Fruit fly (Drosophila melanogaster) whole organism, embryonic: ENCODE results near the gene CG13920.
A peak's percentile ranks its signal among the peaks of the same experiment; 100 is the strongest.

Source experiments
- Atf3 ChIP-seq: fragments of 200-800 bp; sonication (Bioruptor generic); optimal IDR thresholded peaks from 3 replicates; lab custom pipeline; 2016; ENCODE audit warnings: missing biosample characterization, missing genetic modification characterization
- Awh ChIP-seq: fragments of 200-800 bp; sonication (Bioruptor generic); IDR thresholded peaks from 2 replicates; pipeline ENCODE4, ENCODE4 v1.3.6; 2022; ENCODE audit warnings: missing biosample characterization, missing genetic modification characterization
- BEAF-32 ChIP-seq: fragments of 200-800 bp; sonication (Bioruptor generic); optimal IDR thresholded peaks from 3 replicates; lab custom pipeline; 2017; ENCODE audit warnings: missing biosample characterization, missing genetic modification characterization, mild to moderate bottlenecking, moderate library complexity, missing genetic modification reagents
- Bdp1 ChIP-seq: fragments of 200-800 bp; sonication (Bioruptor generic); optimal IDR thresholded peaks from 3 replicates; lab custom pipeline; 2016; ENCODE audit warnings: missing biosample characterization, missing genetic modification characterization
- CG10209 ChIP-seq: fragments of 200-800 bp; sonication (Bioruptor generic); optimal IDR thresholded peaks from 3 replicates; lab custom pipeline; 2017; ENCODE audit warnings: missing biosample characterization, mild to moderate bottlenecking, missing genetic modification characterization, missing genetic modification reagents
- CG10274 ChIP-seq: fragments of 200-800 bp; sonication (Bioruptor generic); optimal IDR thresholded peaks from 3 replicates; lab custom pipeline; 2017; ENCODE audit warnings: missing biosample characterization, mild to moderate bottlenecking, missing genetic modification characterization
- CG10654 ChIP-seq: fragments of 200-800 bp; sonication (Bioruptor generic); optimal IDR thresholded peaks from 2 replicates; lab custom pipeline; 2016; ENCODE audit warnings: missing biosample characterization, missing genetic modification characterization
- CG12104 ChIP-seq: fragments of 200-800 bp; sonication (Bioruptor generic); optimal IDR thresholded peaks from 3 replicates; lab custom pipeline; 2016; ENCODE audit warnings: missing biosample characterization, missing genetic modification characterization
- CG12155 ChIP-seq: fragments of 200-800 bp; sonication (Bioruptor generic); optimal IDR thresholded peaks from 3 replicates; lab custom pipeline; 2016; ENCODE audit warnings: missing biosample characterization, missing genetic modification characterization
- CG18476 ChIP-seq: fragments of 200-800 bp; sonication (Bioruptor generic); optimal IDR thresholded peaks from 2 replicates; lab custom pipeline; 2016; ENCODE audit warnings: missing biosample characterization, mild to moderate bottlenecking, missing genetic modification characterization
- CG18764 ChIP-seq: fragments of 200-800 bp; sonication (Bioruptor generic); optimal IDR thresholded peaks from 3 replicates; lab custom pipeline; 2016; ENCODE audit warnings: missing biosample characterization, missing genetic modification characterization
- CG2116 ChIP-seq: fragments of 200-800 bp; sonication (Bioruptor generic); optimal IDR thresholded peaks from 3 replicates; lab custom pipeline; 2018; ENCODE audit warnings: missing biosample characterization, mild to moderate bottlenecking, missing genetic modification characterization
- CG2875 ChIP-seq: fragments of 200-800 bp; sonication (Bioruptor generic); optimal IDR thresholded peaks from 2 replicates; lab custom pipeline; 2017; ENCODE audit warnings: missing biosample characterization, mild to moderate bottlenecking, missing genetic modification characterization, missing genetic modification reagents
- CG32772 ChIP-seq: fragments of 200-800 bp; sonication (Bioruptor generic); IDR thresholded peaks from 2 replicates; pipeline ENCODE4 v1.3.6; 2022; ENCODE audit warnings: missing biosample characterization, missing genetic modification characterization
- CG4282 ChIP-seq: fragments of 200-800 bp; sonication (Bioruptor generic); optimal IDR thresholded peaks from 2 replicates; lab custom pipeline; 2016; ENCODE audit warnings: missing biosample characterization, missing genetic modification characterization
- CG4820 ChIP-seq: fragments of 200-800 bp; sonication (Bioruptor generic); optimal IDR thresholded peaks from 3 replicates; lab custom pipeline; 2016; ENCODE audit warnings: missing biosample characterization, missing genetic modification characterization
- CG5180 ChIP-seq: fragments of 200-800 bp; sonication (Bioruptor generic); optimal IDR thresholded peaks from 3 replicates; lab custom pipeline; 2017; ENCODE audit warnings: missing biosample characterization, missing genetic modification characterization, mild to moderate bottlenecking, moderate library complexity, missing genetic modification reagents
- CG8478 ChIP-seq: fragments of >200 bp; optimal IDR thresholded peaks from 2 replicates; lab custom pipeline; 2018
- Dad ChIP-seq: fragments of 200-800 bp; sonication (Bioruptor generic); optimal IDR thresholded peaks from 3 replicates; lab custom pipeline; 2016; ENCODE audit warnings: missing biosample characterization, missing genetic modification characterization
- Doc3 ChIP-seq: fragments of 200-800 bp; sonication (Bioruptor generic); IDR thresholded peaks from 3 replicates; pipeline ENCODE4 v1.3.6; 2022; ENCODE audit warnings: missing biosample characterization, missing genetic modification characterization; ENCODE audit not compliant: partially characterized antibody
- Fer1 ChIP-seq: fragments of 200-800 bp; sonication (Bioruptor generic); optimal IDR thresholded peaks from 2 replicates; lab custom pipeline; 2017; ENCODE audit warnings: missing biosample characterization, mild to moderate bottlenecking, missing genetic modification characterization
- HHEX ChIP-seq: fragments of 200-800 bp; sonication (Bioruptor generic); optimal IDR thresholded peaks from 3 replicates; lab custom pipeline; 2017; ENCODE audit warnings: missing biosample characterization, mild to moderate bottlenecking, missing genetic modification characterization, missing genetic modification reagents
- Hand ChIP-seq: fragments of 200-800 bp; sonication (Bioruptor generic); optimal IDR thresholded peaks from 2 replicates; lab custom pipeline; 2017; ENCODE audit warnings: mild to moderate bottlenecking, missing biosample characterization, missing genetic modification reagents, missing genetic modification characterization
- Hey ChIP-seq: fragments of 200-800 bp; sonication (Bioruptor generic); optimal IDR thresholded peaks from 3 replicates; lab custom pipeline; 2018; ENCODE audit warnings: missing biosample characterization, mild to moderate bottlenecking, missing genetic modification characterization
- HmgZ ChIP-seq: fragments of 200-800 bp; sonication (Bioruptor generic); optimal IDR thresholded peaks from 2 replicates; lab custom pipeline; 2018; ENCODE audit warnings: missing biosample characterization, mild to moderate bottlenecking, missing genetic modification characterization
- Kr ChIP-seq: fragments of 200-800 bp; sonication (Bioruptor generic); optimal IDR thresholded peaks from 2 replicates; lab custom pipeline; 2017; ENCODE audit warnings: missing biosample characterization, mild to moderate bottlenecking, missing genetic modification characterization
- Myb ChIP-seq: fragments of 200-800 bp; sonication (Bioruptor generic); optimal IDR thresholded peaks from 2 replicates; lab custom pipeline; 2016; ENCODE audit warnings: missing biosample characterization, missing genetic modification characterization
- Nf-YC ChIP-seq: fragments of 200-800 bp; optimal IDR thresholded peaks from 3 replicates; lab custom pipeline; 2019; ENCODE audit warnings: missing biosample characterization, mild to moderate bottlenecking, missing genetic modification characterization, moderate library complexity
- Tbp ChIP-seq: fragments of >200 bp; optimal IDR thresholded peaks from 2 replicates; lab custom pipeline; 2018; ENCODE audit warnings: missing biosample characterization, missing genetic modification characterization
- ab ChIP-seq: fragments of 200-800 bp; sonication (Bioruptor generic); optimal IDR thresholded peaks from 2 replicates; lab custom pipeline; 2016; ENCODE audit warnings: missing biosample characterization, missing genetic modification characterization
- ato ChIP-seq: fragments of 200-800 bp; sonication (Bioruptor generic); IDR thresholded peaks from 2 replicates; pipeline ENCODE4 v1.3.6; 2022; ENCODE audit warnings: missing biosample characterization, missing genetic modification characterization; ENCODE audit not compliant: partially characterized antibody
- chinmo ChIP-seq: fragments of 200-800 bp; sonication (Bioruptor generic); IDR thresholded peaks from 4 replicates; pipeline ENCODE4 v1.3.6; 2022; ENCODE audit warnings: missing biosample characterization, missing genetic modification characterization; ENCODE audit not compliant: partially characterized antibody
- chm ChIP-seq: fragments of 200-800 bp; sonication (Bioruptor generic); IDR thresholded peaks from 2 replicates; pipeline ENCODE4 v1.3.6; 2022; ENCODE audit warnings: missing biosample characterization, missing genetic modification characterization
- dimm ChIP-seq: fragments of 200-800 bp; sonication (Bioruptor generic); IDR thresholded peaks from 2 replicates; pipeline ENCODE4 v1.3.6; 2022; ENCODE audit warnings: missing biosample characterization, missing genetic modification characterization
- dmrt11E ChIP-seq: fragments of 200-800 bp; sonication (Bioruptor generic); optimal IDR thresholded peaks from 3 replicates; lab custom pipeline; 2018; ENCODE audit warnings: missing biosample characterization, mild to moderate bottlenecking, missing genetic modification characterization, moderate library complexity
- emc ChIP-seq: fragments of 200-800 bp; sonication (Bioruptor generic); optimal IDR thresholded peaks from 2 replicates; lab custom pipeline; 2016; ENCODE audit warnings: missing biosample characterization, missing genetic modification characterization
- fd64A ChIP-seq: fragments of 200-800 bp; sonication (Bioruptor generic); optimal IDR thresholded peaks from 3 replicates; lab custom pipeline; 2018; ENCODE audit warnings: missing biosample characterization, mild to moderate bottlenecking, missing genetic modification characterization
- inv ChIP-seq: fragments of 200-800 bp; sonication (Bioruptor generic); IDR thresholded peaks from 2 replicates; pipeline ENCODE4 v1.3.6; 2022; ENCODE audit warnings: missing biosample characterization, missing genetic modification characterization; ENCODE audit not compliant: partially characterized antibody
- kni ChIP-seq: fragments of 200-800 bp; sonication (Bioruptor generic); optimal IDR thresholded peaks from 3 replicates; lab custom pipeline; 2017; ENCODE audit warnings: mild to moderate bottlenecking, missing biosample characterization, missing genetic modification reagents, missing genetic modification characterization
- lov ChIP-seq, 2 experiments: fragments of 200-800 bp in 1 of 2; fragments of >200 bp in 1 of 2; sonication (Bioruptor generic) in 1 of 2; IDR thresholded peaks in 1 of 2; optimal IDR thresholded peaks in 1 of 2; 2 replicates in 1 of 2; 3 replicates in 1 of 2; pipeline versions ENCODE4 v1.3.6 to Lab custom; 2017 to 2022; ENCODE audit warnings: missing biosample characterization in 1 of 2, missing genetic modification characterization in 1 of 2
- pfk ChIP-seq: fragments of 200-800 bp; sonication (Bioruptor generic); optimal IDR thresholded peaks from 2 replicates; lab custom pipeline; 2018; ENCODE audit warnings: missing biosample characterization, mild to moderate bottlenecking, missing genetic modification characterization, moderate library complexity
- pnt ChIP-seq: fragments of 200-800 bp; sonication (Bioruptor generic); optimal IDR thresholded peaks from 3 replicates; lab custom pipeline; 2016; ENCODE audit warnings: missing biosample characterization, missing genetic modification characterization
- sc ChIP-seq, 3 experiments: fragments of >200 bp in 2 of 3; fragments of 200-800 bp in 1 of 3; sonication (Bioruptor generic) in 1 of 3; optimal IDR thresholded peaks; 2 replicates in 2 of 3; 3 replicates in 1 of 3; lab custom pipeline; 2017; ENCODE audit warnings: mild to moderate bottlenecking in 1 of 3, missing biosample characterization in 1 of 3, missing genetic modification characterization in 1 of 3, missing genetic modification reagents in 1 of 3
- sens ChIP-seq: fragments of 200-800 bp; sonication (Bioruptor generic); peaks from one replicate; lab custom pipeline; 2016; ENCODE audit warnings: missing biosample characterization, missing genetic modification characterization
- sens-2 ChIP-seq: fragments of 200-800 bp; sonication (Bioruptor generic); IDR thresholded peaks from 2 replicates; pipeline ENCODE4 v1.3.6; 2022; ENCODE audit warnings: missing biosample characterization, missing genetic modification characterization
- slp2 ChIP-seq: fragments of 200-800 bp; sonication (Bioruptor generic); optimal IDR thresholded peaks from 2 replicates; lab custom pipeline; 2016; ENCODE audit warnings: missing biosample characterization, missing genetic modification characterization
- sr ChIP-seq: fragments of 200-800 bp; sonication (Bioruptor generic); IDR thresholded peaks from 3 replicates; pipeline ENCODE4 v1.3.6; 2022; ENCODE audit warnings: missing biosample characterization, missing genetic modification characterization
- tap ChIP-seq: fragments of 200-800 bp; optimal IDR thresholded peaks from 3 replicates; lab custom pipeline; 2019; ENCODE audit warnings: missing biosample characterization, mild to moderate bottlenecking, missing genetic modification characterization, moderate library complexity
- trem ChIP-seq: fragments of 200-800 bp; optimal IDR thresholded peaks from 3 replicates; lab custom pipeline; 2019; ENCODE audit warnings: missing biosample characterization, mild to moderate bottlenecking, missing genetic modification characterization, moderate library complexity
- twi ChIP-seq: fragments of 200-800 bp; optimal IDR thresholded peaks from 2 replicates; lab custom pipeline; 2019; ENCODE audit warnings: missing biosample characterization, mild to moderate bottlenecking, missing genetic modification characterization, moderate library complexity

The CG13920 gene

dm6 chr3L:1668504-1668903 lies 19.8 kb downstream of the CG13920 start, which contains the start of gene RpL23A (continued):
- TF ChIP-seq Kr (GFP tag; lab: Kevin White, UChicago) (peak; percentile 55), sr (GFP tag; lab: Robert Waterston, UW) (peak; percentile 92), BEAF-32 (GFP tag; lab: Kevin White, UChicago) (peak; percentile 67), CG18764 (GFP tag; lab: Kevin White, UChicago) (peak; percentile 93), chinmo (no peak), CG12104 (GFP tag; lab: Kevin White, UChicago) (peak; percentile 95), slp2 (GFP tag; lab: Kevin White, UChicago) (peak; percentile 95), ato (GFP tag; lab: Robert Waterston, UW) (peak; percentile 67), CG2875 (peak; percentile 91), chm (GFP tag; lab: Robert Waterston, UW) (peak; percentile 97), CG12155 (GFP tag; lab: Kevin White, UChicago) (peak; percentile 91), Myb (peak; percentile 100), CG10654 (peak; percentile 96), HHEX (peak; percentile 97), CG10274 (GFP tag; lab: Kevin White, UChicago) (peak; percentile 89), trem (tag; lab: Kevin White, UChicago) (peak; percentile 91), emc (GFP tag; lab: Kevin White, UChicago) (peak; percentile 97), Fer1 (peak; percentile 98), ab (GFP tag; lab: Kevin White, UChicago) (peak; percentile 81), Atf3 (GFP tag; lab: Kevin White, UChicago) (peak; percentile 95), CG5180 (GFP tag; lab: Kevin White, UChicago) (peak; percentile 76), CG10209 (GFP tag; lab: Kevin White, UChicago) (peak; percentile 97), sens-2 (GFP tag; lab: Robert Waterston, UW) (peak; percentile 90), lov (optimal IDR thresholded peaks at IDR 0.05; lab: Kevin White, UChicago) (no peak), lov (GFP tag; IDR thresholded peaks at IDR 0.05; lab: Robert Waterston, UW) (peak; percentile 97), Dad (GFP tag; lab: Kevin White, UChicago) (peak; percentile 98), Tbp (no peak), dmrt11E (tag; lab: Kevin White, UChicago) (peak; percentile 86), Bdp1 (peak; percentile 91), sc (optimal IDR thresholded peaks at IDR 0.05; lab: Kevin White, UChicago) (no peak), sc (GFP tag; optimal IDR thresholded peaks at IDR 0.05; lab: Kevin White, UChicago) (peak; percentile 87), pnt (GFP tag; lab: Kevin White, UChicago) (peak; percentile 90), Doc3 (GFP tag; lab: Robert Waterston, UW) (no peak), tap (peak; percentile 75), CG4282 (GFP tag; lab: Kevin White, UChicago) (peak; percentile 95), CG32772 (GFP tag; lab: Robert Waterston, UW) (peak; percentile 91), Hand (GFP tag; lab: Kevin White, UChicago) (peak; percentile 78), inv (peak; percentile 23; the same call in 1 of the 2 replicates), kni (GFP tag; lab: Kevin White, UChicago) (peak; percentile 96), CG8478 (lab: Kevin White, UChicago) (peak; percentile 54), dimm (GFP tag; lab: Robert Waterston, UW) (peak; percentile 82), sens (peak; percentile 98), HmgZ (tag; lab: Kevin White, UChicago) (peak; percentile 98), pfk (peak; percentile 82), fd64A (GFP tag; lab: Kevin White, UChicago) (peak; percentile 91), twi (peak; percentile 80), Awh (GFP tag; lab: Robert Waterston, UW) (peak; percentile 91), Hey (peak; percentile 89), CG18476 (GFP tag; lab: Kevin White, UChicago) (peak; percentile 87), Nf-YC (tag; lab: Kevin White, UChicago) (peak; percentile 80), CG4820 (GFP tag; lab: Kevin White, UChicago) (peak; percentile 90), CG2116 (GFP tag; lab: Kevin White, UChicago) (peak; percentile 93)
